Worm (Caenorhabditis elegans): ENCODE results near the gene Y37E11B.7.

Y37E11B.7 gene

ce11 chrIV:3638250-3638926, 38.4 kb upstream of the Y37E11B.7 start:
- TF ChIP-seq nhr-237 (tag; optimal IDR thresholded peaks at IDR 0.05), result no peak
- TF ChIP-seq lin-13 (tag; optimal IDR thresholded peaks at IDR 0.05), result no peak
- TF ChIP-seq pha-4 (tag; optimal IDR thresholded peaks at IDR 0.05), result no peak
- no peak for TF ChIP-seq cnd-1 (tag; optimal IDR thresholded peaks at IDR 0.05)
- no peak for TF ChIP-seq bed-3 (GFP tag; optimal IDR thresholded peaks at IDR 0.05)

ce11 chrIV:3636528-3637129, 36.7 kb upstream of the Y37E11B.7 start, which contains the start of gene madf-9:
Gene madf-9 (plus strand): TSS chrIV:3637079.
- TF ChIP-seq lin-32 (GFP tag; optimal IDR thresholded peaks at IDR 0.05) (no peak), ceh-43 (GFP tag; optimal IDR thresholded peaks at IDR 0.05) (no peak), sptf-1 (tag; optimal IDR thresholded peaks at IDR 0.05) (peak; percentile 56), M03D4.4 (tag; optimal IDR thresholded peaks at IDR 0.05) (no peak), ztf-11 (tag; optimal IDR thresholded peaks at IDR 0.05) (no peak), nhr-237 (tag; optimal IDR thresholded peaks at IDR 0.05) (peak; percentile 51), flh-1 (GFP tag; optimal IDR thresholded peaks at IDR 0.05) (peak; percentile 34), drap-1 (GFP tag; optimal IDR thresholded peaks at IDR 0.05) (peak; percentile 42), snpc-4 (tag; optimal IDR thresholded peaks at IDR 0.05) (no peak), tbx-8 (GFP tag; optimal IDR thresholded peaks at IDR 0.05) (no peak), pha-4 (tag; optimal IDR thresholded peaks at IDR 0.05) (peak; percentile 51), ces-1 (GFP tag; optimal IDR thresholded peaks at IDR 0.05) (no peak), nhr-76 (tag; optimal IDR thresholded peaks at IDR 0.05) (no peak), blmp-1 (tag; optimal IDR thresholded peaks at IDR 0.05) (no peak), hlh-1 (tag; optimal IDR thresholded peaks at IDR 0.05) (no peak), bed-3 (GFP tag; optimal IDR thresholded peaks at IDR 0.05) (no peak), mep-1 (tag; optimal IDR thresholded peaks at IDR 0.05) (no peak), ceh-83 (GFP tag; optimal IDR thresholded peaks at IDR 0.05) (no peak), nhr-28 (tag; optimal IDR thresholded peaks at IDR 0.05) (no peak), mls-2 (tag; optimal IDR thresholded peaks at IDR 0.05) (peak; percentile 32), mab-5 (tag; optimal IDR thresholded peaks at IDR 0.05) (no peak), unc-120 (tag; optimal IDR thresholded peaks at IDR 0.05; ENCODE audit: poor library complexity, severe bottlenecking) (no peak), unc-62 (GFP tag; optimal IDR thresholded peaks at IDR 0.05) (no peak), unc-39 (tag; optimal IDR thresholded peaks at IDR 0.05) (no peak), nhr-12 (tag; optimal IDR thresholded peaks at IDR 0.05) (no peak), lin-13 (tag; optimal IDR thresholded peaks at IDR 0.05) (no peak)

ce11 chrIV:3633254-3633653, 33.3 kb upstream of the Y37E11B.7 start, which contains the start of gene ZC416.2:
Gene ZC416.2 (plus strand): TSS chrIV:3633619.
- TF ChIP-seq zip-8 (tag; optimal IDR thresholded peaks at IDR 0.05), result no peak
- no peak for TF ChIP-seq ceh-83 (GFP tag; optimal IDR thresholded peaks at IDR 0.05)
- no peak for TF ChIP-seq blmp-1 (tag; optimal IDR thresholded peaks at IDR 0.05)
- no peak for TF ChIP-seq nhr-237 (tag; optimal IDR thresholded peaks at IDR 0.05)
- no peak for TF ChIP-seq ztf-11 (tag; optimal IDR thresholded peaks at IDR 0.05)
- TF ChIP-seq pha-4 (tag; optimal IDR thresholded peaks at IDR 0.05), result no peak
- no peak for TF ChIP-seq flh-1 (GFP tag; optimal IDR thresholded peaks at IDR 0.05)
- no peak for TF ChIP-seq mab-5 (tag; optimal IDR thresholded peaks at IDR 0.05)
- TF ChIP-seq tbx-8 (GFP tag; optimal IDR thresholded peaks at IDR 0.05), result no peak
- TF ChIP-seq ceh-39 (tag; optimal IDR thresholded peaks at IDR 0.05), result no peak
- TF ChIP-seq ceh-43 (GFP tag; optimal IDR thresholded peaks at IDR 0.05), result no peak
- TF ChIP-seq elt-3 (tag; optimal IDR thresholded peaks at IDR 0.05), result no peak
- TF ChIP-seq nhr-28 (tag; optimal IDR thresholded peaks at IDR 0.05), result no peak
- no peak for TF ChIP-seq sptf-1 (tag; optimal IDR thresholded peaks at IDR 0.05)
- TF ChIP-seq mep-1 (tag; optimal IDR thresholded peaks at IDR 0.05), result no peak
- no peak for TF ChIP-seq lin-32 (GFP tag; optimal IDR thresholded peaks at IDR 0.05)
- TF ChIP-seq nhr-12 (tag; optimal IDR thresholded peaks at IDR 0.05), result no peak
- TF ChIP-seq cnd-1 (tag; optimal IDR thresholded peaks at IDR 0.05), result no peak
- TF ChIP-seq nhr-2 (tag; optimal IDR thresholded peaks at IDR 0.05), result no peak

ce11 chrIV:3632475-3632874, 32.5 kb upstream of the Y37E11B.7 start:
- TF ChIP-seq zip-8 (tag; optimal IDR thresholded peaks at IDR 0.05) (no peak), unc-39 (tag; optimal IDR thresholded peaks at IDR 0.05) (no peak), nhr-2 (tag; optimal IDR thresholded peaks at IDR 0.05) (no peak), ces-1 (GFP tag; optimal IDR thresholded peaks at IDR 0.05) (no peak), ceh-83 (GFP tag; optimal IDR thresholded peaks at IDR 0.05) (no peak), nhr-76 (tag; optimal IDR thresholded peaks at IDR 0.05) (no peak), nhr-12 (tag; optimal IDR thresholded peaks at IDR 0.05) (no peak), flh-1 (GFP tag; optimal IDR thresholded peaks at IDR 0.05) (no peak), unc-120 (tag; optimal IDR thresholded peaks at IDR 0.05; ENCODE audit: poor library complexity, severe bottlenecking) (no peak), snpc-4 (tag; optimal IDR thresholded peaks at IDR 0.05) (no peak)
